Fruit fly (Drosophila melanogaster): ENCODE measurements around the gene CanA1.

- TF ChIP-seq Met (GFP tag; optimal IDR thresholded peaks at IDR 0.05) (peak; percentile 46), CG9139 (GFP tag; optimal IDR thresholded peaks at IDR 0.05) (no peak)
These were observed 21.8 kb downstream of the CanA1 start, which contains the start of gene dco for dm6 chr3R:31060708-31061625.
